Fruit fly (Drosophila melanogaster) whole organism, wandering third instar larva: ENCODE measurements around the gene armi.

Experiments
- Dfd ChIP-seq: fragments of >200 bp; optimal IDR thresholded peaks from 2 replicates; lab custom pipeline; 2017; ENCODE audit warnings: missing biosample characterization, missing genetic modification characterization
- Dif ChIP-seq: fragments of 200-275, 200-300 bp; sonication (Bioruptor generic); optimal IDR thresholded peaks from 2 replicates; lab custom pipeline; 2018; ENCODE audit warnings: missing biosample characterization, missing genetic modification characterization; ENCODE audit not compliant: partially characterized antibody
- Jra ChIP-seq: sonication (Bioruptor generic); optimal IDR thresholded peaks from 2 replicates; lab custom pipeline; 2016; ENCODE audit warnings: missing biosample characterization, missing genetic modification characterization
- Myc ChIP-seq: fragments of >200 bp; optimal IDR thresholded peaks from 2 replicates; lab custom pipeline; 2017
- N ChIP-seq: fragments of >200 bp; optimal IDR thresholded peaks from 2 replicates; lab custom pipeline; 2018; ENCODE audit warnings: missing biosample characterization, missing external identifiers, missing genetic modification characterization
- dsf ChIP-seq: sonication (Bioruptor generic); optimal IDR thresholded peaks from 2 replicates; lab custom pipeline; 2016; ENCODE audit warnings: missing biosample characterization, missing genetic modification characterization, borderline replicate concordance
- fru ChIP-seq: fragments of 200-800 bp; sonication (Bioruptor generic); optimal IDR thresholded peaks from 3 replicates; lab custom pipeline; 2016; ENCODE audit warnings: missing biosample characterization, mild to moderate bottlenecking, missing genetic modification characterization
- pan ChIP-seq: fragments of >200 bp; optimal IDR thresholded peaks from 2 replicates; lab custom pipeline; 2017
- psq ChIP-seq: fragments of 200-800 bp; sonication (Bioruptor generic); optimal IDR thresholded peaks from 3 replicates; lab custom pipeline; 2017; ENCODE audit warnings: missing biosample characterization, mild to moderate bottlenecking, missing genetic modification characterization, moderate library complexity
- rgr ChIP-seq: fragments of 200-800 bp; sonication (Bioruptor generic); optimal IDR thresholded peaks from 3 replicates; lab custom pipeline; 2016; ENCODE audit warnings: missing biosample characterization, mild to moderate bottlenecking, missing genetic modification characterization
- sv ChIP-seq: fragments of 200-800 bp; sonication (Bioruptor generic); optimal IDR thresholded peaks from 3 replicates; lab custom pipeline; 2016; ENCODE audit warnings: missing biosample characterization, missing genetic modification characterization
- tai ChIP-seq: sonication (Bioruptor generic); optimal IDR thresholded peaks from 2 replicates; lab custom pipeline; 2016; ENCODE audit warnings: missing biosample characterization, missing genetic modification characterization

DNA sequence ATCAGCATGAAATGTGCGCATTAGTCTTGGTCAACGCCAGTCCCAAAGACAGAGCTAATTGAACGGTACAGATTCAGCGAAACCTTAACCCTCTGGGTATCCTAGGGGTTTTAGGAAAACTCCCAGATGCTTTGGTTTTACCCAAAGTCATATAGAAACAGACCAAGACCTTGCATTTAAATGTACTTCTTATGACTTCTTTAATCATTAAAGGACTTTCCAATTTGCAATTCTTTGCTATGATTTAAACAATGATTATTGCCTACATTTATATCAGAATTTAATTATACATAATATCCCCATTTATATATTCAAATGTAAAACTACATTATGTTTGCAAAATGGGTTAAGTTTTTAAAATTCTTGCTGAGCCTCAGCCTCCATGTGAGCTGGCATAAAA lies 38.1 kb upstream of the armi start:
- TF ChIP-seq rgr (GFP tag; lab: Kevin White, UChicago) = peak; percentile 55
- no peak for TF ChIP-seq tai
- TF ChIP-seq sv (GFP tag; lab: Kevin White, UChicago) = no peak
- TF ChIP-seq psq (GFP tag; lab: Kevin White, UChicago) = peak; percentile 26
- no peak for TF ChIP-seq Dif (GFP tag; lab: Kevin White, UChicago)
- TF ChIP-seq dsf = no peak
- no peak for TF ChIP-seq Myc (lab: Kevin White, UChicago)
- TF ChIP-seq fru (GFP tag; lab: Kevin White, UChicago) = peak; percentile 61
- peak; percentile 18 for TF ChIP-seq Jra (GFP tag; lab: Kevin White, UChicago)
- no peak for TF ChIP-seq pan (lab: Kevin White, UChicago)
- no peak for TF ChIP-seq N (GFP tag; lab: Kevin White, UChicago)
- TF ChIP-seq Dfd (GFP tag; lab: Kevin White, UChicago) = no peak
